Worm (Caenorhabditis elegans) whole organism, midembryonic: ENCODE results near the gene srh-24.

Source experiments
- T22C8.4 ChIP-seq: fragments of 200-800 bp; sonication (Bioruptor generic); IDR thresholded peaks from 2 replicates; pipeline ENCODE4 v1.3.6; 2022; ENCODE audit warnings: missing genetic modification characterization, missing compliant biosample characterization
- cog-1 ChIP-seq: sonication (generic microtip); optimal IDR thresholded peaks from 2 replicates; lab custom pipeline; 2016; ENCODE audit warnings: missing genetic modification characterization, missing compliant biosample characterization
- flt-1 ChIP-seq: fragments of 200-800 bp; sonication (Bioruptor generic); IDR thresholded peaks from 2 replicates; pipeline ENCODE4 v1.3.6; 2022; ENCODE audit warnings: missing genetic modification characterization, missing compliant biosample characterization
- klf-2 ChIP-seq: fragments of 200-800 bp; sonication (Bioruptor generic); conservative IDR thresholded peaks from 2 replicates; pipeline ENCODE4 v1.3.6; 2022; ENCODE audit warnings: missing genetic modification reagents, missing genetic modification characterization, missing compliant biosample characterization
- med-1 ChIP-seq: sonication (generic microtip); optimal IDR thresholded peaks from 2 replicates; lab custom pipeline; 2017; ENCODE audit warnings: missing genetic modification characterization, mild to moderate bottlenecking, missing compliant biosample characterization, antibody characterized with exemption, missing genetic modification reagents; ENCODE audit not compliant: insufficient read depth
- ref-1 ChIP-seq: fragments of 200-800 bp; sonication (Bioruptor generic); conservative IDR thresholded peaks from 2 replicates; pipeline ENCODE4 v1.3.6; 2022; ENCODE audit warnings: missing genetic modification reagents, missing genetic modification characterization, missing compliant biosample characterization
- tab-1 ChIP-seq: fragments of 200-800 bp; sonication (Bioruptor generic); IDR thresholded peaks from 2 replicates; pipeline ENCODE4 v1.3.6; 2022; ENCODE audit warnings: missing genetic modification characterization, missing compliant biosample characterization
- ztf-23 ChIP-seq: fragments of 200-800 bp; sonication (Bioruptor generic); IDR thresholded peaks from 2 replicates; pipeline ENCODE4 v1.3.6; 2022; ENCODE audit warnings: missing genetic modification reagents, missing genetic modification characterization, missing compliant biosample characterization
- ztf-29 ChIP-seq: fragments of 200-800 bp; sonication (Bioruptor generic); IDR thresholded peaks from 2 replicates; pipeline ENCODE4 v1.3.6; 2022; ENCODE audit warnings: missing genetic modification reagents, missing genetic modification characterization, missing compliant biosample characterization

Gene srh-24

ce11 chrV:13909400-13909799, 51.4 kb downstream of the srh-24 start, which contains the start of gene C06B3.7:
Gene C06B3.7 (plus strand): TSS chrV:13909686.
- TF ChIP-seq T22C8.4 (GFP tag; lab: Robert Waterston, UW): no peak
- TF ChIP-seq tab-1: no peak
- no peak for TF ChIP-seq cog-1
- no peak for TF ChIP-seq flt-1 (GFP tag; lab: Robert Waterston, UW)
- no peak for TF ChIP-seq ztf-23
- TF ChIP-seq klf-2 (GFP tag; lab: Robert Waterston, UW): no peak
- no peak for TF ChIP-seq ztf-29
- TF ChIP-seq ref-1 (GFP tag; lab: Robert Waterston, UW): no peak
- no peak for TF ChIP-seq med-1

ce11 chrV:13908916-13909176, 52.0 kb downstream of the srh-24 start, which contains the start of gene C06B3.6:
Gene C06B3.6 (minus strand): TSS chrV:13908967.
- TF ChIP-seq T22C8.4 (GFP tag; lab: Robert Waterston, UW) (no peak), ztf-23 (no peak), med-1 (no peak)
